Worm (Caenorhabditis elegans) whole organism, young adult: ENCODE measurements around the gene H03G16.7.

Source experiments
- C06A6.2 ChIP-seq: fragments of 200-800 bp; sonication (Bioruptor generic); conservative IDR thresholded peaks from 2 replicates; pipeline ENCODE4 v1.3.6; 2022; ENCODE audit warnings: missing genetic modification characterization, missing compliant biosample characterization
- D2030.7 ChIP-seq: fragments of 200-800 bp; sonication (Bioruptor generic); IDR thresholded peaks from 2 replicates; pipeline ENCODE4 v1.3.6; 2022; ENCODE audit warnings: missing genetic modification reagents, missing genetic modification characterization, missing compliant biosample characterization
- F10E7.11 ChIP-seq: sonication (generic microtip); optimal IDR thresholded peaks from 2 replicates; lab custom pipeline; 2017; ENCODE audit warnings: mild to moderate bottlenecking, missing genetic modification characterization, moderate library complexity, missing compliant biosample characterization
- F23B12.7 ChIP-seq: sonication (generic microtip); optimal IDR thresholded peaks from 2 replicates; lab custom pipeline; 2017; ENCODE audit warnings: missing genetic modification characterization, mild to moderate bottlenecking, missing compliant biosample characterization, antibody characterized with exemption, moderate library complexity; ENCODE audit not compliant: insufficient read depth
- K11D2.4 ChIP-seq: fragments of 200-800 bp; sonication (Bioruptor generic); IDR thresholded peaks from 2 replicates; pipeline ENCODE4 v1.3.6; 2022; ENCODE audit warnings: missing genetic modification reagents, missing genetic modification characterization, missing compliant biosample characterization
- T07F8.4 ChIP-seq: sonication (generic microtip); optimal IDR thresholded peaks from 2 replicates; lab custom pipeline; 2016; ENCODE audit warnings: mild to moderate bottlenecking, missing genetic modification characterization, moderate library complexity, missing compliant biosample characterization
- Y79H2A.3 ChIP-seq: fragments of 200-800 bp; sonication (Bioruptor generic); conservative IDR thresholded peaks from 2 replicates; pipeline ENCODE4 v1.3.6; 2022; ENCODE audit warnings: missing genetic modification reagents, missing genetic modification characterization, missing compliant biosample characterization
- Y95B8A.8 ChIP-seq: fragments of 200-800 bp; sonication (Bioruptor generic); IDR thresholded peaks from 2 replicates; pipeline ENCODE4 v1.3.6; 2022; ENCODE audit warnings: missing genetic modification reagents, missing genetic modification characterization, missing compliant biosample characterization
- ZK185.1 ChIP-seq: sonication (generic microtip); optimal IDR thresholded peaks from 2 replicates; lab custom pipeline; 2016; ENCODE audit warnings: mild to moderate bottlenecking, missing genetic modification characterization, missing compliant biosample characterization; ENCODE audit not compliant: poor library complexity, severe bottlenecking
- aptf-2 ChIP-seq: fragments of 200-800 bp; sonication (Bioruptor generic); conservative IDR thresholded peaks from 2 replicates; pipeline ENCODE4 v1.3.6; 2022; ENCODE audit warnings: missing genetic modification reagents, missing genetic modification characterization, missing compliant biosample characterization
- atf-7 ChIP-seq: sonication (generic microtip); optimal IDR thresholded peaks from 2 replicates; lab custom pipeline; 2017; ENCODE audit warnings: mild to moderate bottlenecking, missing genetic modification characterization, missing compliant biosample characterization
- attf-5 ChIP-seq: fragments of 200-800 bp; sonication (Bioruptor generic); optimal IDR thresholded peaks from 2 replicates; lab custom pipeline; 2018; ENCODE audit warnings: mild to moderate bottlenecking, missing genetic modification characterization, missing compliant biosample characterization
- attf-6 ChIP-seq: fragments of 200-800 bp; sonication (Bioruptor generic); IDR thresholded peaks from 2 replicates; pipeline ENCODE4 v1.3.6; 2022; ENCODE audit warnings: missing genetic modification reagents, missing genetic modification characterization, missing compliant biosample characterization
- bed-1 ChIP-seq: fragments of 200-800 bp; sonication (Bioruptor generic); IDR thresholded peaks from 2 replicates; pipeline ENCODE4 v1.3.6; 2022; ENCODE audit warnings: missing genetic modification reagents, missing genetic modification characterization, missing compliant biosample characterization
- bed-2 ChIP-seq: fragments of 200-800 bp; sonication (Bioruptor generic); IDR thresholded peaks from 2 replicates; pipeline ENCODE4 v1.3.6; 2022; ENCODE audit warnings: missing genetic modification reagents, missing genetic modification characterization, missing compliant biosample characterization
- ccch-3 ChIP-seq: fragments of 200-800 bp; sonication (Bioruptor generic); optimal IDR thresholded peaks from 2 replicates; lab custom pipeline; 2018; ENCODE audit warnings: mild to moderate bottlenecking, missing genetic modification characterization, missing compliant biosample characterization
- ceh-100 ChIP-seq: fragments of 200-800 bp; sonication (Bioruptor generic); IDR thresholded peaks from 2 replicates; pipeline ENCODE4 v1.3.6; 2022; ENCODE audit warnings: missing genetic modification reagents, missing genetic modification characterization, missing compliant biosample characterization
- ceh-91 ChIP-seq: fragments of 200-800 bp; sonication (Bioruptor generic); IDR thresholded peaks from 2 replicates; pipeline ENCODE4 v1.3.6; 2022; ENCODE audit warnings: missing genetic modification reagents, missing genetic modification characterization, missing compliant biosample characterization
- chd-7 ChIP-seq: sonication (generic microtip); optimal IDR thresholded peaks from 2 replicates; lab custom pipeline; 2016; ENCODE audit warnings: mild to moderate bottlenecking, missing genetic modification characterization, moderate library complexity, missing compliant biosample characterization
- dox-1 ChIP-seq: fragments of 200-800 bp; sonication (Bioruptor generic); IDR thresholded peaks from 2 replicates; pipeline ENCODE4 v1.3.6; 2022; ENCODE audit warnings: missing genetic modification reagents, missing genetic modification characterization, missing compliant biosample characterization
- fkh-3 ChIP-seq: sonication (generic microtip); optimal IDR thresholded peaks from 2 replicates; lab custom pipeline; 2016; ENCODE audit warnings: mild to moderate bottlenecking, missing genetic modification characterization, missing compliant biosample characterization
- gei-17 ChIP-seq: fragments of 200-800 bp; sonication (Bioruptor generic); optimal IDR thresholded peaks from 2 replicates; lab custom pipeline; 2018; ENCODE audit warnings: mild to moderate bottlenecking, missing genetic modification characterization, missing compliant biosample characterization
- him-1 ChIP-seq: sonication (generic microtip); optimal IDR thresholded peaks from 2 replicates; lab custom pipeline; 2016; ENCODE audit warnings: missing genotype, missing genetic modification reagents, missing genetic modification characterization, missing compliant biosample characterization
- hmg-1.2 ChIP-seq: fragments of 200-800 bp; sonication (Bioruptor generic); IDR thresholded peaks from 2 replicates; pipeline ENCODE4 v1.3.6; 2022; ENCODE audit warnings: missing genetic modification reagents, missing genetic modification characterization, missing compliant biosample characterization
- hmg-20 ChIP-seq: fragments of 200-800 bp; sonication (Bioruptor generic); IDR thresholded peaks from 2 replicates; pipeline ENCODE4 v1.3.6; 2022; ENCODE audit warnings: missing genetic modification reagents, missing genetic modification characterization, missing compliant biosample characterization
- hsf-1 ChIP-seq: fragments of 200-800 bp; sonication (Bioruptor generic); IDR thresholded peaks from 2 replicates; pipeline ENCODE4 v1.3.6; 2022; ENCODE audit warnings: missing genetic modification reagents, missing genetic modification characterization, missing compliant biosample characterization
- lin-54 ChIP-seq: fragments of 200-800 bp; sonication (Bioruptor generic); optimal IDR thresholded peaks from 2 replicates; lab custom pipeline; 2018; ENCODE audit warnings: mild to moderate bottlenecking, missing genetic modification characterization, missing compliant biosample characterization
- lsl-1 ChIP-seq: fragments of 200-800 bp; sonication (Bioruptor generic); optimal IDR thresholded peaks from 2 replicates; lab custom pipeline; 2018; ENCODE audit warnings: mild to moderate bottlenecking, missing genetic modification characterization, moderate library complexity, missing compliant biosample characterization
- lsy-27 ChIP-seq: sonication (generic microtip); optimal IDR thresholded peaks from 2 replicates; lab custom pipeline; 2017; ENCODE audit warnings: missing genetic modification characterization, mild to moderate bottlenecking, missing compliant biosample characterization, antibody characterized with exemption, missing genotype, borderline replicate concordance; ENCODE audit not compliant: insufficient read depth
- madf-3 ChIP-seq: fragments of 200-800 bp; sonication (Bioruptor generic); IDR thresholded peaks from 2 replicates; pipeline ENCODE4 v1.3.6; 2022; ENCODE audit warnings: missing genetic modification reagents, missing genetic modification characterization, missing compliant biosample characterization
- madf-8 ChIP-seq: fragments of 200-800 bp; sonication (Bioruptor generic); conservative IDR thresholded peaks from 2 replicates; pipeline ENCODE4 v1.3.6; 2022; ENCODE audit warnings: missing genetic modification reagents, missing genetic modification characterization, missing compliant biosample characterization
- mcd-1 ChIP-seq: fragments of 200-800 bp; sonication (Bioruptor generic); IDR thresholded peaks from 2 replicates; pipeline ENCODE4 v1.3.6; 2022; ENCODE audit warnings: missing genetic modification reagents, missing genetic modification characterization, missing compliant biosample characterization
- nfya-1 ChIP-seq: sonication (generic microtip); optimal IDR thresholded peaks from 2 replicates; lab custom pipeline; 2017; ENCODE audit warnings: antibody characterized with exemption, missing compliant biosample characterization, missing genetic modification characterization, borderline replicate concordance; ENCODE audit not compliant: insufficient read depth
- nhr-179 ChIP-seq: sonication (generic microtip); optimal IDR thresholded peaks from 2 replicates; lab custom pipeline; 2016; ENCODE audit warnings: mild to moderate bottlenecking, missing genetic modification characterization, missing compliant biosample characterization
- nhr-27 ChIP-seq: fragments of 200-800 bp; sonication (Bioruptor generic); optimal IDR thresholded peaks from 2 replicates; lab custom pipeline; 2018; ENCODE audit warnings: mild to moderate bottlenecking, missing genetic modification characterization, moderate library complexity, missing compliant biosample characterization
- repo-1 ChIP-seq: sonication (generic microtip); optimal IDR thresholded peaks from 2 replicates; lab custom pipeline; 2017; ENCODE audit warnings: mild to moderate bottlenecking, missing genetic modification characterization, missing compliant biosample characterization
- rpc-1 ChIP-seq, 2 experiments: fragments of 150-350 bp in 1 of 2; sonication (generic microtip) in 1 of 2; optimal IDR thresholded peaks; 2 replicates each; lab custom pipeline; 2014 to 2018; ENCODE audit warnings: missing biosample characterization in 1 of 2, missing genetic modification characterization in 1 of 2, missing genetic modification reagents in 1 of 2, missing genotype in 1 of 2
- sdz-38 ChIP-seq: sonication (generic microtip); optimal IDR thresholded peaks from 2 replicates; lab custom pipeline; 2016; ENCODE audit warnings: missing genotype, missing genetic modification characterization, missing compliant biosample characterization
- somi-1 ChIP-seq: fragments of 200-800 bp; sonication (Bioruptor generic); optimal IDR thresholded peaks from 2 replicates; lab custom pipeline; 2018; ENCODE audit warnings: mild to moderate bottlenecking, missing genetic modification characterization, missing compliant biosample characterization
- tbp1 ChIP-seq: fragments of 200-800 bp; sonication (Bioruptor generic); optimal IDR thresholded peaks from 2 replicates; lab custom pipeline; 2018; ENCODE audit warnings: mild to moderate bottlenecking, missing genetic modification characterization, missing compliant biosample characterization
- unc-62 ChIP-seq: fragments of 150-350 bp; optimal IDR thresholded peaks from 2 replicates; lab custom pipeline; 2014; ENCODE audit warnings: missing biosample characterization, missing genetic modification reagents, missing genetic modification characterization
- zim-3 ChIP-seq: sonication (generic microtip); optimal IDR thresholded peaks from 2 replicates; lab custom pipeline; 2017; ENCODE audit warnings: mild to moderate bottlenecking, missing genetic modification characterization, moderate library complexity, missing compliant biosample characterization
- ztf-3 ChIP-seq: fragments of 200-800 bp; sonication (Bioruptor generic); optimal IDR thresholded peaks from 2 replicates; lab custom pipeline; 2018; ENCODE audit warnings: mild to moderate bottlenecking, missing genetic modification characterization, missing compliant biosample characterization
- ztf-6 ChIP-seq: fragments of 200-800 bp; sonication (Bioruptor generic); IDR thresholded peaks from 2 replicates; pipeline ENCODE4 v1.3.6; 2022; ENCODE audit warnings: missing genetic modification reagents, missing genetic modification characterization, missing compliant biosample characterization

H03G16.7 gene

DNA sequence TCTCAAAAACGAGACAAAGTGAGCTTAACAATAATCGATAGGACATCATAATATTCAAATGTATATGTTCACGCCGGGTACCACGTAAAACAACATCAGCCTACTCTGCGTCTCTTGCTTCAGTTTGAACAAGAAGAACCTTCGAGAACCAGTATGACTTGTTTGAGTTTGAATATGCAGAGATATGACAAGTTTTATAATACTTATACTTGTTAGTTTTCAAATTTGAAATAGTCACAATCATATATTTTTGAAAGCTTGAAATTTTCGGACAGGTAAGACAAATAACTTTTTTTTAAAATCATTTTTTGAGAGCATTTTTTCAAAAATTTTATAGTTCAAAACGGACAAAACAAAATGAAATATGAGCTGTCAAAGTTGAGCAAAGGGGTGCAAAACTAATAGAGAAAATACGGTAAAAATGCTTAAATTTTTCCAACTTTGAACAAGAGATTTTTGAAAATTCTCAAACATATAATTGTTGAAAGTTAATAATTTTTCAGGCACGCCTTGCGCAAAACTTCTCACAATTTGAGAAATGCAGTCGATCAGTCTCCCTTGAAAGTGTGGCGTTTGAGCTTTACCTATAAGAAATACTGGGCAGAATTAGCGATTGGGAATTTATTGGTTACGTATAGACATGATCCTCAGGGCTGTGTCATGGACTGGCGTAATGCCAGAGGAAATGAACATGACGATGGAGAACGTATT, 2.4 kb downstream of the H03G16.7 start, which contains the start of gene H03G16.1 (continued):
- TF ChIP-seq dox-1 (GFP tag; lab: Robert Waterston, UW) (no peak), ceh-100 (GFP tag; lab: Robert Waterston, UW) (no peak)

ce11 chrX:15052385-15052784, 3.4 kb downstream of the H03G16.7 start, which contains the start of gene H03G16.6:
Gene H03G16.6 (plus strand): TSS chrX:15052685.
- TF ChIP-seq attf-5 (GFP tag; lab: Kevin White, UChicago), result no peak
- TF ChIP-seq chd-7, result no peak
- TF ChIP-seq aptf-2 (GFP tag; lab: Robert Waterston, UW), result no peak
- no peak for TF ChIP-seq nhr-179 (tag; lab: Kevin White, UChicago)
- TF ChIP-seq atf-7 (tag; lab: Kevin White, UChicago), result no peak
- no peak for TF ChIP-seq ztf-3
- no peak for TF ChIP-seq mcd-1
- no peak for TF ChIP-seq K11D2.4 (GFP tag; lab: Robert Waterston, UW)
- no peak for TF ChIP-seq rpc-1 (optimal IDR thresholded peaks at IDR 0.05; lab: Kevin White, UChicago)
- no peak for TF ChIP-seq rpc-1 (tag; optimal IDR thresholded peaks at IDR 0.05; lab: Kevin White, UChicago)
- no peak for TF ChIP-seq ztf-6 (GFP tag; lab: Robert Waterston, UW)
- no peak for TF ChIP-seq gei-17 (GFP tag; lab: Kevin White, UChicago)
- no peak for TF ChIP-seq ceh-91 (GFP tag; lab: Robert Waterston, UW)
- TF ChIP-seq him-1 (tag; lab: Kevin White, UChicago), result no peak
- TF ChIP-seq somi-1 (GFP tag; lab: Kevin White, UChicago), result no peak
- TF ChIP-seq F23B12.7, result no peak
- no peak for TF ChIP-seq lin-54 (GFP tag; lab: Kevin White, UChicago)

DNA sequence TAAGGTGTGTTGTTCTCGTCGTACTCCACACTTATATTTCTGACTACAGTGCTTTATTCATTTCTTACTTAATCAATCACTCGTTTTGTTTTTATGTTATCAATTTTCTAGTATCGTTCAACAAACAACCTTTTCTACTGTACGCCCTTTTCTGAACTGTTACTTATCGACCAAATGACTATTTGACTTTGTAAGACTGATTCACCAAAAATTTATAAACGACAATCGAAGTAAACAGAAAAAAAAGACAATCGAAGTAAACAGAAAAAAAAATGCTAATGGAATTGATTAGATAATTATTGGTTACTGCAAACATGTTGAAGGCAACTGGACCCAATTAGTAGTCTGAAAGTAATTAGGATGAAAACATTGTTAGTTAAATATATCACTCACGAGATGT, 5.8 kb downstream of the H03G16.7 start:
- TF ChIP-seq zim-3 (tag; lab: Kevin White, UChicago) (no peak), T07F8.4 (tag; lab: Kevin White, UChicago) (no peak), bed-1 (no peak), D2030.7 (no peak), madf-8 (no peak), hsf-1 (GFP tag; lab: Robert Waterston, UW) (no peak), sdz-38 (tag; lab: Kevin White, UChicago) (no peak), ztf-3 (no peak), lsl-1 (GFP tag; lab: Kevin White, UChicago) (no peak), lsy-27 (tag; lab: Kevin White, UChicago) (no peak), repo-1 (tag; lab: Kevin White, UChicago) (no peak), tbp1 (no peak), Y79H2A.3 (GFP tag; lab: Robert Waterston, UW) (no peak), ztf-6 (GFP tag; lab: Robert Waterston, UW) (no peak), atf-7 (tag; lab: Kevin White, UChicago) (no peak), F23B12.7 (no peak), attf-6 (no peak), fkh-3 (tag; lab: Kevin White, UChicago) (no peak), ZK185.1 (tag; lab: Kevin White, UChicago) (no peak)

- TF ChIP-seq F10E7.11 (no peak), hmg-1.2 (GFP tag; lab: Robert Waterston, UW) (no peak), nfya-1 (tag; lab: Kevin White, UChicago) (no peak), madf-3 (no peak), Y95B8A.8 (GFP tag; lab: Robert Waterston, UW) (no peak), attf-6 (no peak), nhr-27 (tag; lab: Kevin White, UChicago) (no peak), bed-2 (GFP tag; lab: Robert Waterston, UW) (no peak), unc-62 (no peak), ccch-3 (GFP tag; lab: Kevin White, UChicago) (no peak), repo-1 (tag; lab: Kevin White, UChicago) (no peak), hmg-20 (no peak), C06A6.2 (no peak)
These were observed 8.3 kb downstream of the H03G16.7 start for ce11 chrX:15047541-15047940.
